Fruit fly (Drosophila melanogaster) whole organism, embryonic: ENCODE measurements around the gene aru.

Experiments used
- BtbVII ChIP-seq: fragments of 200-800 bp; sonication (Bioruptor generic); optimal IDR thresholded peaks from 3 replicates; lab custom pipeline; 2017; ENCODE audit warnings: missing biosample characterization, mild to moderate bottlenecking, missing genetic modification characterization
- CG10147 ChIP-seq: fragments of 200-800 bp; sonication (Bioruptor generic); optimal IDR thresholded peaks from 2 replicates; lab custom pipeline; 2019; ENCODE audit warnings: missing biosample characterization, mild to moderate bottlenecking, missing genetic modification characterization, moderate library complexity
- CG10267 ChIP-seq: fragments of 200-800 bp; sonication (Bioruptor generic); optimal IDR thresholded peaks from 2 replicates; lab custom pipeline; 2018; ENCODE audit warnings: missing biosample characterization, mild to moderate bottlenecking, missing genetic modification characterization, moderate library complexity
- CG10321 ChIP-seq: fragments of 200-800 bp; sonication (Bioruptor generic); IDR thresholded peaks from 2 replicates; pipeline ENCODE4 v1.3.6; 2022; ENCODE audit warnings: missing biosample characterization, missing genetic modification characterization
- CG11085 ChIP-seq: fragments of 200-800 bp; sonication (Bioruptor generic); IDR thresholded peaks from 2 replicates; pipeline ENCODE4 v1.3.6; 2022; ENCODE audit warnings: missing biosample characterization, missing genetic modification characterization
- CG14965 ChIP-seq: fragments of 200-800 bp; sonication (Bioruptor generic); optimal IDR thresholded peaks from 2 replicates; lab custom pipeline; 2016; ENCODE audit warnings: missing biosample characterization, missing genetic modification characterization, borderline replicate concordance
- CG31365 ChIP-seq: fragments of 200-800 bp; sonication (Bioruptor generic); optimal IDR thresholded peaks from 2 replicates; lab custom pipeline; 2018; ENCODE audit warnings: missing biosample characterization, mild to moderate bottlenecking, missing genetic modification characterization
- CG3281 ChIP-seq: fragments of 200-800 bp; sonication (Bioruptor generic); optimal IDR thresholded peaks from 3 replicates; lab custom pipeline; 2017; ENCODE audit warnings: missing biosample characterization, mild to moderate bottlenecking, missing genetic modification characterization
- CG3407 ChIP-seq: fragments of 200-800 bp; sonication (Bioruptor generic); optimal IDR thresholded peaks from 2 replicates; lab custom pipeline; 2018; ENCODE audit warnings: missing biosample characterization, mild to moderate bottlenecking, missing genetic modification characterization
- CG4424 ChIP-seq: fragments of 200-800 bp; sonication (Bioruptor generic); optimal IDR thresholded peaks from 3 replicates; lab custom pipeline; 2016; ENCODE audit warnings: missing biosample characterization, missing genetic modification characterization
- CG6654 ChIP-seq: fragments of 200-800 bp; sonication (Bioruptor generic); optimal IDR thresholded peaks from 2 replicates; lab custom pipeline; 2017; ENCODE audit warnings: missing biosample characterization, mild to moderate bottlenecking, missing genetic modification characterization
- CG9817 ChIP-seq: fragments of 200-800 bp; sonication (Bioruptor generic); optimal IDR thresholded peaks from 2 replicates; lab custom pipeline; 2018; ENCODE audit warnings: missing biosample characterization, mild to moderate bottlenecking, missing genetic modification characterization, moderate library complexity
- Camta ChIP-seq: fragments of 200-800 bp; sonication (Bioruptor generic); optimal IDR thresholded peaks from 2 replicates; lab custom pipeline; 2016; ENCODE audit warnings: missing biosample characterization, missing genetic modification characterization
- Chrac-16 ChIP-seq: fragments of 200-800 bp; sonication (Bioruptor generic); optimal IDR thresholded peaks from 3 replicates; lab custom pipeline; 2016; ENCODE audit warnings: missing biosample characterization, missing genetic modification characterization
- Dip3 ChIP-seq: fragments of 200-800 bp; sonication (Bioruptor generic); optimal IDR thresholded peaks from 3 replicates; lab custom pipeline; 2016; ENCODE audit warnings: missing biosample characterization, missing genetic modification characterization
- Eip74EF ChIP-seq, 2 experiments: fragments of 200-800 bp in 1 of 2; fragments of >200 bp in 1 of 2; sonication (Bioruptor generic) in 1 of 2; optimal IDR thresholded peaks; 2 replicates each; lab custom pipeline; 2017 to 2019; ENCODE audit warnings: missing biosample characterization in 2 of 2, missing genetic modification characterization in 2 of 2, mild to moderate bottlenecking in 1 of 2, moderate library complexity in 1 of 2
- Fer2 ChIP-seq: fragments of 200-800 bp; sonication (Bioruptor generic); optimal IDR thresholded peaks from 2 replicates; lab custom pipeline; 2018; ENCODE audit warnings: missing biosample characterization, mild to moderate bottlenecking, missing genetic modification characterization, moderate library complexity
- HHEX ChIP-seq: fragments of 200-800 bp; sonication (Bioruptor generic); optimal IDR thresholded peaks from 3 replicates; lab custom pipeline; 2017; ENCODE audit warnings: missing biosample characterization, mild to moderate bottlenecking, missing genetic modification characterization, missing genetic modification reagents
- HmgD ChIP-seq: fragments of 200-800 bp; sonication (Bioruptor generic); optimal IDR thresholded peaks from 3 replicates; lab custom pipeline; 2016; ENCODE audit warnings: missing biosample characterization, missing genetic modification characterization
- Max ChIP-seq: fragments of 200-800 bp; sonication (Bioruptor generic); optimal IDR thresholded peaks from 2 replicates; lab custom pipeline; 2016; ENCODE audit warnings: missing biosample characterization, mild to moderate bottlenecking, missing genetic modification characterization
- Ssrp ChIP-seq: fragments of 200-800 bp; sonication (Bioruptor generic); optimal IDR thresholded peaks from 2 replicates; lab custom pipeline; 2018; ENCODE audit warnings: missing biosample characterization, mild to moderate bottlenecking, missing genetic modification characterization, moderate library complexity
- Tbp ChIP-seq: fragments of >200 bp; optimal IDR thresholded peaks from 2 replicates; lab custom pipeline; 2018; ENCODE audit warnings: missing biosample characterization, missing genetic modification characterization
- ab ChIP-seq: fragments of 200-800 bp; sonication (Bioruptor generic); optimal IDR thresholded peaks from 2 replicates; lab custom pipeline; 2016; ENCODE audit warnings: missing biosample characterization, missing genetic modification characterization
- aop ChIP-seq: fragments of 200-800 bp; sonication (Bioruptor generic); IDR thresholded peaks from 2 replicates; pipeline ENCODE4 v1.3.6; 2022; ENCODE audit warnings: missing biosample characterization, missing genetic modification characterization
- caup ChIP-seq: fragments of 200-800 bp; sonication (Bioruptor generic); optimal IDR thresholded peaks from 3 replicates; lab custom pipeline; 2017; ENCODE audit warnings: missing biosample characterization, mild to moderate bottlenecking, missing genetic modification characterization, moderate library complexity; ENCODE audit not compliant: severe bottlenecking
- croc ChIP-seq: fragments of 200-800 bp; sonication (Bioruptor generic); conservative IDR thresholded peaks from 3 replicates; pipeline ENCODE4 v1.3.6; 2022; ENCODE audit warnings: missing biosample characterization, missing genetic modification characterization
- crp ChIP-seq, 2 experiments: fragments of 200-800 bp; sonication (Bioruptor generic); optimal IDR thresholded peaks; 2 replicates in 1 of 2; 3 replicates in 1 of 2; lab custom pipeline; 2017; ENCODE audit warnings: missing biosample characterization in 2 of 2, missing genetic modification characterization in 2 of 2, mild to moderate bottlenecking in 1 of 2, moderate library complexity in 1 of 2
- cwo ChIP-seq: fragments of 200-800 bp; sonication (Bioruptor generic); optimal IDR thresholded peaks from 3 replicates; lab custom pipeline; 2017; ENCODE audit warnings: missing biosample characterization, missing genetic modification characterization, mild to moderate bottlenecking, moderate library complexity, missing genetic modification reagents
- dysf ChIP-seq: fragments of 200-800 bp; sonication (Bioruptor generic); IDR thresholded peaks from 3 replicates; pipeline ENCODE4 v1.3.6; 2022; ENCODE audit warnings: missing biosample characterization, missing genetic modification characterization
- esg ChIP-seq: fragments of 200-800 bp; sonication (Bioruptor generic); conservative IDR thresholded peaks from 2 replicates; pipeline ENCODE4 v1.3.6; 2022; ENCODE audit warnings: missing biosample characterization, missing genetic modification characterization
- fd3F ChIP-seq: fragments of 200-800 bp; sonication (Bioruptor generic); optimal IDR thresholded peaks from 2 replicates; lab custom pipeline; 2018; ENCODE audit warnings: missing biosample characterization, mild to moderate bottlenecking, missing genetic modification characterization, moderate library complexity
- fu2 ChIP-seq: fragments of 200-800 bp; sonication (Bioruptor generic); optimal IDR thresholded peaks from 2 replicates; lab custom pipeline; 2016; ENCODE audit warnings: missing biosample characterization, missing genetic modification characterization
- grn ChIP-seq: fragments of 200-800 bp; sonication (Bioruptor generic); optimal IDR thresholded peaks from 3 replicates; lab custom pipeline; 2017; ENCODE audit warnings: missing biosample characterization, missing genetic modification characterization
- mld ChIP-seq: fragments of 200-800 bp; sonication (Bioruptor generic); IDR thresholded peaks from 3 replicates; pipeline ENCODE4 v1.3.6; 2022; ENCODE audit warnings: missing biosample characterization, missing genetic modification characterization; ENCODE audit not compliant: partially characterized antibody
- onecut ChIP-seq: fragments of 200-800 bp; sonication (Bioruptor generic); IDR thresholded peaks from 2 replicates; pipeline ENCODE4 v1.3.6; 2022; ENCODE audit warnings: missing biosample characterization, missing genetic modification characterization
- peb ChIP-seq: fragments of 200-800 bp; sonication (Bioruptor generic); IDR thresholded peaks from 2 replicates; pipeline ENCODE4 v1.3.6; 2022; ENCODE audit warnings: missing biosample characterization, missing genetic modification characterization
- pita ChIP-seq: fragments of 200-800 bp; sonication (Bioruptor generic); optimal IDR thresholded peaks from 2 replicates; lab custom pipeline; 2017; ENCODE audit warnings: missing biosample characterization, mild to moderate bottlenecking, missing genetic modification characterization
- pros ChIP-seq: fragments of 200-800 bp; sonication (Bioruptor generic); optimal IDR thresholded peaks from 3 replicates; lab custom pipeline; 2019; ENCODE audit warnings: missing biosample characterization, mild to moderate bottlenecking, missing genetic modification characterization, moderate library complexity
- sd ChIP-seq: fragments of 200-800 bp; sonication (Bioruptor generic); optimal IDR thresholded peaks from 3 replicates; lab custom pipeline; 2018; ENCODE audit warnings: missing biosample characterization, mild to moderate bottlenecking, missing genetic modification characterization, moderate library complexity
- seq ChIP-seq: fragments of 200-800 bp; sonication (Bioruptor generic); IDR thresholded peaks from 2 replicates; pipeline ENCODE4 v1.3.6; 2022; ENCODE audit warnings: missing biosample characterization, missing genetic modification characterization
- shn ChIP-seq: fragments of 200-800 bp; sonication (Bioruptor generic); optimal IDR thresholded peaks from 3 replicates; lab custom pipeline; 2016; ENCODE audit warnings: missing biosample characterization, missing genetic modification characterization
- sima ChIP-seq: fragments of 200-800 bp; sonication (Bioruptor generic); optimal IDR thresholded peaks from 2 replicates; lab custom pipeline; 2016; ENCODE audit warnings: missing biosample characterization, missing genetic modification characterization
- slbo ChIP-seq: fragments of 200-800 bp; sonication (Bioruptor generic); IDR thresholded peaks from 2 replicates; pipeline ENCODE4 v1.3.6; 2022; ENCODE audit warnings: missing biosample characterization, missing genetic modification characterization
- slou ChIP-seq: fragments of 200-800 bp; sonication (Bioruptor generic); optimal IDR thresholded peaks from 3 replicates; lab custom pipeline; 2016; ENCODE audit warnings: missing biosample characterization, missing genetic modification characterization
- slp2 ChIP-seq: fragments of 200-800 bp; sonication (Bioruptor generic); optimal IDR thresholded peaks from 2 replicates; lab custom pipeline; 2016; ENCODE audit warnings: missing biosample characterization, missing genetic modification characterization
- ssp ChIP-seq: fragments of 200-800 bp; sonication (Bioruptor generic); IDR thresholded peaks from 2 replicates; pipeline ENCODE4 v1.3.6; 2022; ENCODE audit warnings: missing biosample characterization, missing genetic modification characterization
- trh ChIP-seq: fragments of 200-800 bp; sonication (Bioruptor generic); optimal IDR thresholded peaks from 2 replicates; lab custom pipeline; 2016; ENCODE audit warnings: missing biosample characterization, missing genetic modification characterization
- wor ChIP-seq: fragments of 200-800 bp; sonication (Bioruptor generic); IDR thresholded peaks from 2 replicates; pipeline ENCODE4 v1.3.6; 2022; ENCODE audit warnings: missing biosample characterization, missing genetic modification characterization

Gene aru

dm6 chr2L:866950-867744 lies 1.0 kb downstream of the aru start (continued):
- TF ChIP-seq fd3F (GFP tag; lab: Kevin White, UChicago) (peak; percentile 91), trh (GFP tag; lab: Kevin White, UChicago) (peak; percentile 69), CG9817 (peak; percentile 96), seq (peak; percentile 95), cwo (peak; percentile 85), Dip3 (GFP tag; lab: Kevin White, UChicago) (peak; percentile 89), slou (GFP tag; lab: Kevin White, UChicago) (peak; percentile 72), fu2 (GFP tag; lab: Kevin White, UChicago) (peak; percentile 71), ssp (GFP tag; lab: Robert Waterston, UW) (peak; percentile 86), CG10267 (tag; lab: Kevin White, UChicago) (peak; percentile 82), esg (GFP tag; lab: Robert Waterston, UW) (peak; percentile 92), Chrac-16 (GFP tag; lab: Kevin White, UChicago) (peak; percentile 94), croc (GFP tag; lab: Robert Waterston, UW) (peak; percentile 85), HmgD (GFP tag; lab: Kevin White, UChicago) (no peak), crp (GFP tag; optimal IDR thresholded peaks at IDR 0.05; lab: Kevin White, UChicago) (peak in 1 of 2 experiments; percentile 43), CG3407 (GFP tag; lab: Kevin White, UChicago) (peak; percentile 81), CG10321 (peak; percentile 95), ab (GFP tag; lab: Kevin White, UChicago) (peak; percentile 72), sima (GFP tag; lab: Kevin White, UChicago) (peak; percentile 75), pita (no peak), dysf (GFP tag; lab: Robert Waterston, UW) (peak; percentile 96), CG14965 (GFP tag; lab: Kevin White, UChicago) (no peak), pros (GFP tag; lab: Kevin White, UChicago) (peak; percentile 80), grn (GFP tag; lab: Kevin White, UChicago) (no peak), HHEX (GFP tag; lab: Kevin White, UChicago) (peak; percentile 84), slbo (GFP tag; lab: Robert Waterston, UW) (peak; percentile 97), sd (tag; lab: Kevin White, UChicago) (peak; percentile 99), Eip74EF (GFP tag; optimal IDR thresholded peaks at IDR 0.05; lab: Kevin White, UChicago) (peak in 1 of 2 experiments; percentile 87), CG31365 (peak; percentile 81), peb (GFP tag; lab: Robert Waterston, UW) (peak; percentile 91), Camta (GFP tag; lab: Kevin White, UChicago) (peak; percentile 90), CG6654 (GFP tag; lab: Kevin White, UChicago) (peak; percentile 66), onecut (GFP tag; lab: Robert Waterston, UW) (peak; percentile 94), aop (GFP tag; lab: Robert Waterston, UW) (peak; percentile 63; the same call in 1 of the 2 replicates), Tbp (GFP tag; lab: Kevin White, UChicago) (no peak), mld (GFP tag; lab: Robert Waterston, UW) (0 out of 3 replicates have a peak, but pooled peaks have one; percentile 43), CG4424 (peak; percentile 91), caup (peak; percentile 93), Max (GFP tag; lab: Kevin White, UChicago) (peak; percentile 89), CG11085 (peak; percentile 89), Ssrp (tag; lab: Kevin White, UChicago) (peak; percentile 90), slp2 (GFP tag; lab: Kevin White, UChicago) (peak; percentile 87), BtbVII (GFP tag; lab: Kevin White, UChicago) (peak; percentile 90), CG10147 (GFP tag; lab: Kevin White, UChicago) (peak; percentile 90), shn (peak; percentile 75), CG3281 (GFP tag; lab: Kevin White, UChicago) (peak; percentile 89), wor (GFP tag; lab: Robert Waterston, UW) (peak; percentile 84), Fer2 (tag; lab: Kevin White, UChicago) (peak; percentile 89)
